Fruit fly (Drosophila melanogaster) whole organism: ENCODE data around the gene CG7728.

Source experiments
- CG8478 ChIP-seq: fragments of >200 bp; optimal IDR thresholded peaks from 2 replicates; lab custom pipeline; 2018; ENCODE audit warnings: inconsistent platforms
- pan ChIP-seq: fragments of >200 bp; optimal IDR thresholded peaks from 2 replicates; lab custom pipeline; 2017

DNA sequence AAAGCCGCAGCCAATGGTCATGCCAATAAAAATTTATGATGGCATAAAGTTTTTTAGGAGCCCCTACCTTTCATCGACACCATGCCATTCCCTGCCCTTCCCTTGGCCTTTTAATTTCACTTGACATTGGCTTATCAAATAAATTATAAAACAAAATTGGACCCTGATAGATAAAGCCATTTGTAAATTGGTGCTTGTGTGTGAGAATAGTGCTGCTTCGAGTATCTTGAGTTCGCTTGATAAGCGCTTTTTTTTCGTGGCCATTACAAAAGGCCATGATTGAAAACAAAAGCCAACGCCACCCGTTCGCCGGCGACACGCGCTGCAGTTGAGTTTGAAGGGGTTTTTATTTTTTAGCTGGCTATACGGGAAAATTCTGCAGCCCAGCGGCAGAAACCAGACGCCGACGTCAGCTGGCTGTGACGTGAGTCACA lies 33.6 kb downstream of the CG7728 start:
- TF ChIP-seq CG8478 (lab: Kevin White, UChicago) (no peak), pan (lab: Kevin White, UChicago) (no peak)
